Worm (Caenorhabditis elegans) whole organism, L3 larva: ENCODE data around the gene ubc-17.

ENCODE experiments used
- R02D3.7 ChIP-seq: fragments of 150-350 bp; optimal IDR thresholded peaks from 2 replicates; lab custom pipeline; 2014; ENCODE audit warnings: missing biosample characterization, missing genetic modification characterization
- ZK546.5 ChIP-seq: sonication (generic microtip); optimal IDR thresholded peaks from 2 replicates; lab custom pipeline; 2017; ENCODE audit warnings: missing biosample characterization, missing genetic modification characterization
- aly-2 ChIP-seq: fragments of 150-350 bp; optimal IDR thresholded peaks from 2 replicates; lab custom pipeline; 2014; ENCODE audit warnings: missing biosample characterization, missing genetic modification characterization
- ceh-16 ChIP-seq: sonication (generic microtip); optimal IDR thresholded peaks from 2 replicates; lab custom pipeline; 2017; ENCODE audit warnings: missing biosample characterization, missing genetic modification characterization
- ceh-28 ChIP-seq: fragments of 150-350 bp; optimal IDR thresholded peaks from 2 replicates; lab custom pipeline; 2014; ENCODE audit warnings: missing biosample characterization, missing genetic modification reagents, missing genetic modification characterization
- daf-12 ChIP-seq: fragments of 150-350 bp; optimal IDR thresholded peaks from 2 replicates; lab custom pipeline; 2014; ENCODE audit warnings: missing biosample characterization, missing genetic modification reagents, missing genetic modification characterization
- elt-1 ChIP-seq: fragments of 150-350 bp; optimal IDR thresholded peaks from 2 replicates; lab custom pipeline; 2014; ENCODE audit warnings: missing biosample characterization, missing genetic modification characterization
- elt-2 ChIP-seq: sonication (generic microtip); optimal IDR thresholded peaks from 2 replicates; lab custom pipeline; 2016; ENCODE audit warnings: missing genetic modification reagents, mild to moderate bottlenecking, missing genetic modification characterization, missing compliant biosample characterization
- fkh-2 ChIP-seq: fragments of 150-350 bp; optimal IDR thresholded peaks from 2 replicates; lab custom pipeline; 2014; ENCODE audit warnings: missing biosample characterization, missing genetic modification reagents, missing genetic modification characterization
- fos-1 ChIP-seq: fragments of 150-350 bp; optimal IDR thresholded peaks from 2 replicates; lab custom pipeline; 2014; ENCODE audit warnings: missing biosample characterization, missing genetic modification characterization
- hmg-11 ChIP-seq: sonication (generic microtip); optimal IDR thresholded peaks from 2 replicates; lab custom pipeline; 2016; ENCODE audit warnings: missing genetic modification characterization, missing compliant biosample characterization
- jun-1 ChIP-seq: fragments of 150-350 bp; optimal IDR thresholded peaks from 2 replicates; lab custom pipeline; 2014; ENCODE audit warnings: missing biosample characterization, missing genetic modification reagents, missing genetic modification characterization
- lin-15B ChIP-seq: fragments of 150-350 bp; optimal IDR thresholded peaks from 2 replicates; lab custom pipeline; 2014; ENCODE audit warnings: missing biosample characterization, missing genetic modification characterization
- lin-39 ChIP-seq: fragments of 150-350 bp; optimal IDR thresholded peaks from 2 replicates; lab custom pipeline; 2018; ENCODE audit warnings: missing biosample characterization, missing genetic modification reagents, missing genetic modification characterization
- lsy-12 ChIP-seq: sonication (generic microtip); optimal IDR thresholded peaks from 2 replicates; lab custom pipeline; 2016; ENCODE audit warnings: mild to moderate bottlenecking, missing genetic modification characterization, missing compliant biosample characterization
- mdl-1 ChIP-seq: fragments of 150-350 bp; optimal IDR thresholded peaks from 2 replicates; lab custom pipeline; 2014; ENCODE audit warnings: missing biosample characterization, missing genetic modification characterization
- mml-1 ChIP-seq: fragments of 150-350 bp; sonication (generic microtip); optimal IDR thresholded peaks from 3 replicates; lab custom pipeline; 2014; ENCODE audit warnings: missing biosample characterization, missing genetic modification characterization
- nfya-1 ChIP-seq: sonication (generic microtip); optimal IDR thresholded peaks from 2 replicates; lab custom pipeline; 2017; ENCODE audit warnings: missing genetic modification characterization, mild to moderate bottlenecking, missing compliant biosample characterization, antibody characterized with exemption, moderate library complexity; ENCODE audit not compliant: insufficient read depth
- nhr-11 ChIP-seq: fragments of 150-350 bp; optimal IDR thresholded peaks from 2 replicates; lab custom pipeline; 2014; ENCODE audit warnings: missing biosample characterization, missing genetic modification characterization
- nhr-12 ChIP-seq: fragments of 150-350 bp; optimal IDR thresholded peaks from 2 replicates; lab custom pipeline; 2014; ENCODE audit warnings: missing biosample characterization, missing genetic modification characterization
- nhr-23 ChIP-seq: fragments of 150-350 bp; optimal IDR thresholded peaks from 2 replicates; lab custom pipeline; 2014; ENCODE audit warnings: missing biosample characterization, missing genetic modification reagents, missing genetic modification characterization
- nhr-237 ChIP-seq: fragments of 150-350 bp; optimal IDR thresholded peaks from 2 replicates; lab custom pipeline; 2014; ENCODE audit warnings: missing biosample characterization, missing genetic modification characterization
- nhr-25 ChIP-seq: sonication (generic microtip); optimal IDR thresholded peaks from 2 replicates; lab custom pipeline; 2017; ENCODE audit warnings: missing biosample characterization, missing genetic modification characterization
- nhr-28 ChIP-seq: fragments of 150-350 bp; optimal IDR thresholded peaks from 2 replicates; lab custom pipeline; 2014; ENCODE audit warnings: missing biosample characterization, missing genetic modification characterization
- nhr-43 ChIP-seq: sonication (generic microtip); optimal IDR thresholded peaks from 2 replicates; lab custom pipeline; 2016; ENCODE audit warnings: mild to moderate bottlenecking, missing genetic modification characterization, missing compliant biosample characterization; ENCODE audit not compliant: poor library complexity, severe bottlenecking
- nhr-67 ChIP-seq: fragments of 150-350 bp; optimal IDR thresholded peaks from 2 replicates; lab custom pipeline; 2014; ENCODE audit warnings: missing biosample characterization, missing genetic modification characterization
- nhr-76 ChIP-seq: fragments of 150-350 bp; sonication (generic microtip); optimal IDR thresholded peaks from 5 replicates; lab custom pipeline; 2014; ENCODE audit warnings: missing biosample characterization, missing genetic modification characterization
- pha-4 ChIP-seq: fragments of 150-350 bp; optimal IDR thresholded peaks from 2 replicates; lab custom pipeline; 2014; ENCODE audit warnings: missing biosample characterization, missing genetic modification reagents, missing genetic modification characterization
- sea-2 ChIP-seq: fragments of 150-350 bp; sonication (generic microtip); optimal IDR thresholded peaks from 4 replicates; lab custom pipeline; 2014; ENCODE audit warnings: missing biosample characterization, missing genetic modification reagents, missing genetic modification characterization
- skn-1 ChIP-seq: fragments of 150-350 bp; optimal IDR thresholded peaks from 2 replicates; lab custom pipeline; 2014; ENCODE audit warnings: missing biosample characterization, missing genetic modification characterization
- snpc-4 ChIP-seq: fragments of 150-350 bp; optimal IDR thresholded peaks from 2 replicates; lab custom pipeline; 2014; ENCODE audit warnings: missing biosample characterization, missing genetic modification characterization
- tbx-2 ChIP-seq: sonication (generic microtip); optimal IDR thresholded peaks from 2 replicates; lab custom pipeline; 2016; ENCODE audit warnings: mild to moderate bottlenecking, missing genetic modification characterization, missing compliant biosample characterization
- unc-62 ChIP-seq: fragments of 150-350 bp; sonication (generic microtip); optimal IDR thresholded peaks from 4 replicates; lab custom pipeline; 2014; ENCODE audit warnings: missing biosample characterization, missing genetic modification reagents, missing genetic modification characterization
- ztf-11 ChIP-seq: fragments of 150-350 bp; optimal IDR thresholded peaks from 2 replicates; lab custom pipeline; 2014; ENCODE audit warnings: missing biosample characterization, missing genetic modification characterization
- ztf-4 ChIP-seq: fragments of 150-350 bp; optimal IDR thresholded peaks from 2 replicates; lab custom pipeline; 2014; ENCODE audit warnings: missing biosample characterization, missing genetic modification characterization

ubc-17 gene

DNA sequence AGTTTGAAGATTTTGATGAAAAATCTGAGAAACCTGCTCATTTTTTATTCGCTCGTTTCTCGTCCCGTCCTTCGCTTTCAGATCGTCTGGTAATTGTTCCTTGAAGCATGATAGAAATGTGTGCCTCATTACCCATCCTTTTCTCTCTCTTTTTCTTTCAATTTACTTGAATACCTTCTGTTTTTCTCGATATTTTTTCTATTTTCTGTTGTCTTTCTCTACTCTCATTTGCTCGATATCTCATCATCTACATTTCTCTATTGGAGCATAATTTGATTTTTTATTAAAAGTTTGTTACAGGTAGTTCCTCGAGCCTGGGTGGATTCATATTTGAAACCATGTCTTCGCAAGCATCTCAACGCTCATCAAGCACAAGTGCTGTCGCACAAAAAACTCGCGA, at the start of gene ubc-17:
Gene ubc-17 (plus strand): TSS at position 301 of the 400 bp plus-strand sequence.
- TF ChIP-seq fkh-2 (tag; lab: Kevin White, UChicago) (no peak), jun-1 (no peak), lin-39 (tag; lab: Kevin White, UChicago) (no peak), ceh-28 (tag; lab: Kevin White, UChicago) (no peak), ztf-4 (no peak), elt-1 (no peak), nhr-67 (tag; lab: Kevin White, UChicago) (no peak), unc-62 (no peak), R02D3.7 (tag; lab: Kevin White, UChicago) (no peak), ZK546.5 (tag; lab: Kevin White, UChicago) (no peak), lsy-12 (tag; lab: Kevin White, UChicago) (no peak), hmg-11 (no peak), nhr-43 (tag; lab: Kevin White, UChicago) (no peak), nhr-12 (no peak), ztf-11 (no peak), nhr-76 (tag; lab: Kevin White, UChicago) (no peak), sea-2 (GFP tag; lab: Kevin White, UChicago) (no peak)
- TF ChIP-seq, all 47 proteins: peak for 0

DNA sequence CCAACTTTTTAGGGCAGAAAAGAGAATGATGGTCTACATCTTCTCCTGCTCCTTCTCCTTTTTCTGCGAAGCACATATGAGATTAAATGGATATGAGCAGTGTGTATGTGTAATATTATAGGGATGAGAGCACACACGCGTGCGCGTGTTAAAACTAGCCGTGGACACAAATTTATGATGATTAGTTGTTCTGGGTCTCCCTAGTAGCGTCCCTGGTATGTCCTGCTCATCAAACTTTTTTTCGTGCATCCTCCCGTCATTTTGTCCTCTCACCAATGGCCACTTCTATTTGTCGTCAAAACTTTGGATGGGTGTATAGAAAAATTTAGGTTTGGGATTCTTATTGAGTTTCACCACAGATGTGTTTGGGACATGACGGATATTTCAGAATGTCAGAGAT, 48.5 kb upstream of the ubc-17 start:
- no peak for TF ChIP-seq mdl-1
- no peak for TF ChIP-seq skn-1 (tag; lab: Kevin White, UChicago)
- no peak for TF ChIP-seq nhr-12
- no peak for TF ChIP-seq ceh-16 (tag; lab: Kevin White, UChicago)
- no peak for TF ChIP-seq fos-1 (tag; lab: Kevin White, UChicago)
- no peak for TF ChIP-seq nhr-25 (tag; lab: Kevin White, UChicago)
- TF ChIP-seq daf-12 (tag; lab: Kevin White, UChicago), result no peak
- no peak for TF ChIP-seq nhr-43 (tag; lab: Kevin White, UChicago)
- no peak for TF ChIP-seq lin-15B
- no peak for TF ChIP-seq mml-1 (tag; lab: Kevin White, UChicago)
- TF ChIP-seq fkh-2 (tag; lab: Kevin White, UChicago), result no peak
- TF ChIP-seq lin-39 (tag; lab: Kevin White, UChicago), result no peak
- no peak for TF ChIP-seq nhr-11
- no peak for TF ChIP-seq aly-2

DNA sequence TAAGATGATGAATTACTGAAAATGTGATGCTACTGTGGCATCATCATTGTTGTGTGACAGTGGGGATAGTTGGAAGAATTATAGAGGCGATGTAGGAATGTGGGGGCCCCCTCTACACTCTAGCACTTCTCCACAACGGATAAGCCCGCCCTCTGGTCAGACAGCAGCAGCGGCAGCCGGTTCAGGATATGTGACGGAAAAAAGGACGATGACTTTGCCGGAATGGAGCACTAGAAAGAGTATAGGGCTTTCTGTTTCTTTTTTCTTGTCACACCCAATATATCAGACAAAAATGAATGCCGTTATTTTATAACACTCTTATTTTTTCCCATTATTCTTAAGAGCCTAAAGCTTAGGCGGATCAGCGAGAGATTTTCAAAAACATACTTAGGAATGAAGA, 44.9 kb upstream of the ubc-17 start, which contains the start of gene tyra-2:
Gene tyra-2 (minus strand): TSS at position 101 of the 400 bp plus-strand sequence.
- TF ChIP-seq ztf-11 (no peak), nhr-23 (no peak), daf-12 (tag; lab: Kevin White, UChicago) (no peak), nhr-12 (no peak), hmg-11 (no peak), pha-4 (tag; lab: Kevin White, UChicago) (no peak), mdl-1 (no peak), nhr-237 (tag; lab: Kevin White, UChicago) (no peak), lin-15B (no peak), elt-2 (no peak), nfya-1 (no peak), nhr-11 (no peak), ZK546.5 (tag; lab: Kevin White, UChicago) (no peak), nhr-28 (no peak)
- TF ChIP-seq, all 47 proteins: peak for 0

DNA sequence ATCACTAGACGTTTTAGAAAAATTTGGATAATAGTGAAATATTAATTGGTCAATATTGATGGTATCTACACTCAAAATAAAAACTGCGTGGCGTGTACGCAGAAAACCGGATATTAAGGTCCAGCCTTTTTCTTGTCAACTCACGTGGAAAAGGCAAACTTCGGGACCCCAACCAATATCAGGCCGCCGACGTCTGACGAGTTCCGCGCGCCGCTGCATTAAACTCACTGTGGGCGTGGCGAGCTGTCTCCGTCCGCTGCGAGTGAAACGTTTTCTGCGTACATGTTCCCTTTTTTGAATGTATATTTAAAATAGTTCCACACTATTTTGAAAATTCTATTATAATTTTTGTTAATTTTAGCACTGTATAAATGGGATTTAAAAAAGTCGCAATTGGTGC, 44.5 kb upstream of the ubc-17 start:
- peak; percentile 6 for TF ChIP-seq snpc-4 (tag; lab: Kevin White, UChicago)
- TF ChIP-seq nhr-76 (tag; lab: Kevin White, UChicago), result no peak

DNA sequence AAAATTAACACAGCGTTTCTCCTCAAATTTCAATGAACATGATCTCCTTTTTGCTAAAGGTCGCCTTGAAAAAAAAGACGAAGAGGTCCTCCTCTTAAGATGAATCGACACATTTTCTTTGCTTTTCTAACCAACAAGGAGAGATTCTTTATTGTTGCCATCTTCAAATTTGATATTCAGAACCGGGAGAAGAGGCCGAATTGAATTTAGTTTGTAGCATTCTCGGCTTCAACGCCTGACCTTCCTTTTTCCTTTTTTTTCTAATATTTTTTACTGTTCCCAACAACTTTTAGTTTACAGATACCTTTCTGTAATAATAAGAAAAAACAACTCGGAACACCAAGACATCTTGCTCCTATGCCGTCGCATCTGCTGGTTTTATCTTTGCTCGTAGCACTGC, 30.7 kb upstream of the ubc-17 start, which contains the start of gene cah-5:
Gene cah-5 (plus strand): TSS at position 301 of the 400 bp plus-strand sequence.
- TF ChIP-seq lin-15B (no peak), tbx-2 (tag; lab: Kevin White, UChicago) (no peak), nhr-23 (no peak)
